Fruit fly (Drosophila melanogaster) whole organism, embryonic: ENCODE results near the gene CG13921.

Source experiments
- Bdp1 ChIP-seq: fragments of 200-800 bp; sonication (Bioruptor generic); optimal IDR thresholded peaks from 3 replicates; lab custom pipeline; 2016; ENCODE audit warnings: missing biosample characterization, missing genetic modification characterization
- CG10147 ChIP-seq: fragments of 200-800 bp; sonication (Bioruptor generic); optimal IDR thresholded peaks from 2 replicates; lab custom pipeline; 2019; ENCODE audit warnings: missing biosample characterization, mild to moderate bottlenecking, missing genetic modification characterization, moderate library complexity
- CG10462 ChIP-seq: fragments of 200-800 bp; sonication (Bioruptor generic); optimal IDR thresholded peaks from 2 replicates; lab custom pipeline; 2016; ENCODE audit warnings: missing biosample characterization, missing genetic modification characterization
- CG11695 ChIP-seq: fragments of 200-800 bp; sonication (Bioruptor generic); IDR thresholded peaks from 3 replicates; pipeline ENCODE4 v1.3.6; 2022; ENCODE audit warnings: missing biosample characterization, missing genetic modification characterization
- CG12104 ChIP-seq: fragments of 200-800 bp; sonication (Bioruptor generic); optimal IDR thresholded peaks from 3 replicates; lab custom pipeline; 2016; ENCODE audit warnings: missing biosample characterization, missing genetic modification characterization
- CG12219 ChIP-seq: fragments of 200-800 bp; sonication (Bioruptor generic); optimal IDR thresholded peaks from 3 replicates; lab custom pipeline; 2018; ENCODE audit warnings: missing biosample characterization, mild to moderate bottlenecking, missing genetic modification characterization
- CG13287 ChIP-seq: fragments of 200-800 bp; sonication (Bioruptor generic); IDR thresholded peaks from 2 replicates; pipeline ENCODE4 v1.3.6; 2022; ENCODE audit warnings: missing biosample characterization, missing genetic modification characterization; ENCODE audit not compliant: partially characterized antibody
- CG14050 ChIP-seq: fragments of 200-800 bp; sonication (Bioruptor generic); IDR thresholded peaks from 3 replicates; pipeline ENCODE4 v1.3.6; 2022; ENCODE audit warnings: missing biosample characterization, missing genetic modification characterization
- CG1529 ChIP-seq: fragments of 200-800 bp; sonication (Bioruptor generic); optimal IDR thresholded peaks from 3 replicates; lab custom pipeline; 2018; ENCODE audit warnings: missing biosample characterization, missing genetic modification characterization
- CG16815 ChIP-seq: fragments of 200-800 bp; sonication (Bioruptor generic); optimal IDR thresholded peaks from 3 replicates; lab custom pipeline; 2017; ENCODE audit warnings: missing biosample characterization, mild to moderate bottlenecking, missing genetic modification characterization
- CG16863 ChIP-seq: fragments of 200-800 bp; sonication (Bioruptor generic); optimal IDR thresholded peaks from 3 replicates; lab custom pipeline; 2016; ENCODE audit warnings: missing biosample characterization, missing genetic modification characterization
- CG2875 ChIP-seq: fragments of 200-800 bp; sonication (Bioruptor generic); optimal IDR thresholded peaks from 2 replicates; lab custom pipeline; 2017; ENCODE audit warnings: missing biosample characterization, mild to moderate bottlenecking, missing genetic modification characterization, missing genetic modification reagents
- CG32772 ChIP-seq: fragments of 200-800 bp; sonication (Bioruptor generic); IDR thresholded peaks from 2 replicates; pipeline ENCODE4 v1.3.6; 2022; ENCODE audit warnings: missing biosample characterization, missing genetic modification characterization
- CG33213 ChIP-seq: fragments of 200-800 bp; sonication (Bioruptor generic); optimal IDR thresholded peaks from 3 replicates; lab custom pipeline; 2016; ENCODE audit warnings: missing biosample characterization, missing genetic modification characterization
- CG6854 ChIP-seq: fragments of 200-800 bp; sonication (Bioruptor generic); optimal IDR thresholded peaks from 3 replicates; lab custom pipeline; 2017; ENCODE audit warnings: missing biosample characterization, mild to moderate bottlenecking, missing genetic modification characterization
- CG8924 ChIP-seq: fragments of 200-800 bp; optimal IDR thresholded peaks from 3 replicates; lab custom pipeline; 2019; ENCODE audit warnings: missing biosample characterization, mild to moderate bottlenecking, missing genetic modification characterization, moderate library complexity
- CG9932 ChIP-seq: fragments of 200-800 bp; sonication (Bioruptor generic); IDR thresholded peaks from 2 replicates; pipeline ENCODE4 v1.3.6; 2022; ENCODE audit warnings: missing biosample characterization, missing genetic modification characterization
- CHES-1-like ChIP-seq: fragments of 200-800 bp; sonication (Bioruptor generic); optimal IDR thresholded peaks from 2 replicates; lab custom pipeline; 2016; ENCODE audit warnings: missing biosample characterization, missing genetic modification characterization
- Chrac-16 ChIP-seq: fragments of 200-800 bp; sonication (Bioruptor generic); optimal IDR thresholded peaks from 3 replicates; lab custom pipeline; 2016; ENCODE audit warnings: missing biosample characterization, missing genetic modification characterization
- Dad ChIP-seq: fragments of 200-800 bp; sonication (Bioruptor generic); optimal IDR thresholded peaks from 3 replicates; lab custom pipeline; 2016; ENCODE audit warnings: missing biosample characterization, missing genetic modification characterization
- Deaf1 ChIP-seq: fragments of 200-800 bp; optimal IDR thresholded peaks from 3 replicates; lab custom pipeline; 2019; ENCODE audit warnings: missing biosample characterization, mild to moderate bottlenecking, missing genetic modification characterization, moderate library complexity
- Ets65A ChIP-seq: fragments of 200-800 bp; sonication (Bioruptor generic); peaks from one replicate; lab custom pipeline; 2016; ENCODE audit warnings: missing biosample characterization, missing genetic modification characterization
- Ets97D ChIP-seq: fragments of 200-800 bp; sonication (Bioruptor generic); optimal IDR thresholded peaks from 3 replicates; lab custom pipeline; 2016; ENCODE audit warnings: missing biosample characterization, missing genetic modification characterization
- GATAe ChIP-seq: fragments of 200-800 bp; sonication (Bioruptor generic); conservative IDR thresholded peaks from 2 replicates; pipeline ENCODE4 v1.3.6; 2022; ENCODE audit warnings: missing biosample characterization, missing genetic modification characterization
- HLHmδ ChIP-seq: fragments of 200-800 bp; sonication (Bioruptor generic); optimal IDR thresholded peaks from 2 replicates; lab custom pipeline; 2018; ENCODE audit warnings: missing biosample characterization, mild to moderate bottlenecking, missing genetic modification characterization, moderate library complexity
- Hey ChIP-seq: fragments of 200-800 bp; sonication (Bioruptor generic); optimal IDR thresholded peaks from 3 replicates; lab custom pipeline; 2018; ENCODE audit warnings: missing biosample characterization, mild to moderate bottlenecking, missing genetic modification characterization
- Hmx ChIP-seq: fragments of 200-800 bp; sonication (Bioruptor generic); optimal IDR thresholded peaks from 2 replicates; lab custom pipeline; 2016; ENCODE audit warnings: missing biosample characterization, missing genetic modification characterization
- Med ChIP-seq: fragments of 200-800 bp; sonication (Bioruptor generic); peaks from one replicate; lab custom pipeline; 2016; ENCODE audit warnings: missing biosample characterization, missing genetic modification characterization, mild to moderate bottlenecking, inconsistent platforms, moderate library complexity
- Oaz ChIP-seq: fragments of 200-800 bp; sonication (Bioruptor generic); IDR thresholded peaks from 2 replicates; pipeline ENCODE4 v1.3.6; 2022; ENCODE audit warnings: missing biosample characterization, missing genetic modification characterization
- Opbp ChIP-seq: fragments of 200-800 bp; sonication (Bioruptor generic); IDR thresholded peaks from 3 replicates; pipeline ENCODE4 v1.3.6; 2022; ENCODE audit warnings: missing biosample characterization, missing genetic modification characterization; ENCODE audit not compliant: partially characterized antibody
- Rfx ChIP-seq: fragments of 200-800 bp; sonication (Bioruptor generic); IDR thresholded peaks from 2 replicates; pipeline ENCODE4 v1.3.6; 2022; ENCODE audit warnings: missing biosample characterization, missing genetic modification characterization
- Side ChIP-seq: fragments of 200-800 bp; sonication (Bioruptor generic); optimal IDR thresholded peaks from 2 replicates; lab custom pipeline; 2016; ENCODE audit warnings: missing biosample characterization, missing genetic modification characterization
- Six4 ChIP-seq: fragments of 200-800 bp; sonication (Bioruptor generic); optimal IDR thresholded peaks from 2 replicates; lab custom pipeline; 2016; ENCODE audit warnings: missing biosample characterization, missing genetic modification characterization
- TFAM ChIP-seq: fragments of 200-800 bp; sonication (Bioruptor generic); optimal IDR thresholded peaks from 2 replicates; lab custom pipeline; 2017; ENCODE audit warnings: missing biosample characterization, missing genetic modification characterization, inconsistent platforms
- ac ChIP-seq: fragments of 200-800 bp; sonication (Bioruptor generic); optimal IDR thresholded peaks from 3 replicates; lab custom pipeline; 2017; ENCODE audit warnings: missing biosample characterization, mild to moderate bottlenecking, missing genetic modification characterization
- amos ChIP-seq: fragments of 200-800 bp; sonication (Bioruptor generic); IDR thresholded peaks from 2 replicates; pipeline ENCODE4 v1.3.6; 2022; ENCODE audit warnings: missing biosample characterization, missing genetic modification characterization; ENCODE audit not compliant: partially characterized antibody
- br ChIP-seq: fragments of >200 bp; optimal IDR thresholded peaks from 2 replicates; lab custom pipeline; 2017
- chif ChIP-seq, 2 experiments: fragments of 200-800 bp; sonication (Bioruptor generic); optimal IDR thresholded peaks; 3 replicates each; lab custom pipeline; 2016; ENCODE audit warnings: missing biosample characterization in 2 of 2, missing genetic modification characterization in 2 of 2
- chinmo ChIP-seq: fragments of 200-800 bp; sonication (Bioruptor generic); IDR thresholded peaks from 4 replicates; pipeline ENCODE4 v1.3.6; 2022; ENCODE audit warnings: missing biosample characterization, missing genetic modification characterization; ENCODE audit not compliant: partially characterized antibody
- fru ChIP-seq: fragments of >200 bp; optimal IDR thresholded peaks from 2 replicates; lab custom pipeline; 2017
- ftz-f1 ChIP-seq: fragments of 200-800 bp; sonication (Bioruptor generic); optimal IDR thresholded peaks from 2 replicates; lab custom pipeline; 2016; ENCODE audit warnings: missing biosample characterization, missing genetic modification characterization
- gem ChIP-seq: fragments of 200-800 bp; sonication (Bioruptor generic); optimal IDR thresholded peaks from 2 replicates; lab custom pipeline; 2019; ENCODE audit warnings: missing biosample characterization, mild to moderate bottlenecking, missing genetic modification characterization, moderate library complexity
- gro ChIP-seq: fragments of 200-800 bp; sonication (Bioruptor generic); optimal IDR thresholded peaks from 2 replicates; lab custom pipeline; 2016; ENCODE audit warnings: missing biosample characterization, missing genetic modification characterization
- gsb-n ChIP-seq: fragments of 200-800 bp; sonication (Bioruptor generic); optimal IDR thresholded peaks from 3 replicates; lab custom pipeline; 2018; ENCODE audit warnings: missing biosample characterization, mild to moderate bottlenecking, missing genetic modification characterization
- kni ChIP-seq: fragments of 200-800 bp; sonication (Bioruptor generic); optimal IDR thresholded peaks from 3 replicates; lab custom pipeline; 2017; ENCODE audit warnings: mild to moderate bottlenecking, missing biosample characterization, missing genetic modification reagents, missing genetic modification characterization
- pita ChIP-seq: fragments of 200-800 bp; sonication (Bioruptor generic); optimal IDR thresholded peaks from 2 replicates; lab custom pipeline; 2017; ENCODE audit warnings: missing biosample characterization, mild to moderate bottlenecking, missing genetic modification characterization
- scrt ChIP-seq: fragments of 200-800 bp; sonication (Bioruptor generic); optimal IDR thresholded peaks from 2 replicates; lab custom pipeline; 2018; ENCODE audit warnings: missing biosample characterization, mild to moderate bottlenecking, missing genetic modification characterization, moderate library complexity
- sna ChIP-seq: fragments of 200-800 bp; sonication (Bioruptor generic); IDR thresholded peaks from 2 replicates; pipeline ENCODE4 v1.3.6; 2022; ENCODE audit warnings: missing biosample characterization, missing genetic modification characterization; ENCODE audit not compliant: partially characterized antibody
- sob ChIP-seq: fragments of 200-800 bp; sonication (Bioruptor generic); IDR thresholded peaks from 2 replicates; pipeline ENCODE4 v1.3.6; 2022; ENCODE audit warnings: missing biosample characterization, missing genetic modification characterization
- ssp ChIP-seq: fragments of 200-800 bp; sonication (Bioruptor generic); IDR thresholded peaks from 2 replicates; pipeline ENCODE4 v1.3.6; 2022; ENCODE audit warnings: missing biosample characterization, missing genetic modification characterization
- unc-4 ChIP-seq: fragments of 200-800 bp; sonication (Bioruptor generic); IDR thresholded peaks from 2 replicates; pipeline ENCODE4 v1.3.6; 2022; ENCODE audit warnings: missing biosample characterization, missing genetic modification characterization; ENCODE audit not compliant: partially characterized antibody
- z ChIP-seq: fragments of 200-800 bp; sonication (Bioruptor generic); IDR thresholded peaks from 3 replicates; pipeline ENCODE4 v1.3.6; 2022; ENCODE audit warnings: missing biosample characterization, missing genetic modification characterization

The CG13921 gene

DNA sequence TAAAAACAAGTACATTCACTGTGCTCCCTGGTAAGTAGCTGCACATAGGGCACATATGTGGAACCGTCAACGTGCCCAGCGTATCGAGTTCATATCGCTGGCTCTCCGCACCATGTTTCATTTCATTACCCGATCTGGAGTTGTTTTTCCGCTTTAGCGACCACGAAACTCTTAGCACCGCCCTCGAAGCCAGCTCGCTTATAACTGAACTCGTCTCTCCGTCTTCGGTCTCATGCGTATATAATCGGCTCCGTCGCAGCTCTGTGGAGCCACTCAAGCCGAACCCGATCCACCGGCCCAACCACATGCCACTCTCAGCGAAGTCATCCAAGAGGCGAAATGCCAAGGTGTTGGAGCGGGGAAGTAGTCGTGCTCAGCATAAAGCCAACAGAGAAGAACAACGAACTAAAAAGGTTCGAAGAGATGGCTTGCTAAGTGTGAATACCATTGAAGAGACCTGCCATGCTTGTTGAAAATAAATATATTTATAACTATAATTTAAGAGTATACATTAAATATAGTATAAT, 8.8 kb downstream of the CG13921 start, which contains the start of gene Cht2 (continued):
- TF ChIP-seq CG10462 (GFP tag; lab: Kevin White, UChicago) (no peak), Chrac-16 (GFP tag; lab: Kevin White, UChicago) (no peak), CG11695 (GFP tag; lab: Robert Waterston, UW) (no peak), gsb-n (tag; lab: Kevin White, UChicago) (no peak), z (GFP tag; lab: Robert Waterston, UW) (peak; percentile 86), Hmx (GFP tag; lab: Kevin White, UChicago) (no peak), pita (no peak), chif (GFP tag; optimal IDR thresholded peaks at IDR 0.05; lab: Kevin White, UChicago) (no peak), gro (GFP tag; lab: Kevin White, UChicago) (no peak), ftz-f1 (GFP tag; lab: Kevin White, UChicago) (peak; percentile 25), Med (GFP tag; lab: Kevin White, UChicago) (peak; percentile 76), Ets65A (GFP tag; lab: Kevin White, UChicago) (peak; percentile 43), sob (GFP tag; lab: Robert Waterston, UW) (peak; percentile 51; the same call in 1 of the 2 replicates), CG2875 (GFP tag; lab: Kevin White, UChicago) (no peak), TFAM (GFP tag; lab: Kevin White, UChicago) (no peak), CG10147 (GFP tag; lab: Kevin White, UChicago) (no peak), Bdp1 (no peak), CG12104 (GFP tag; lab: Kevin White, UChicago) (no peak), CG12219 (GFP tag; lab: Kevin White, UChicago) (no peak), CG1529 (GFP tag; lab: Kevin White, UChicago) (no peak), CG14050 (GFP tag; lab: Robert Waterston, UW) (no peak), GATAe (GFP tag; lab: Robert Waterston, UW) (no peak), scrt (no peak), CHES-1-like (no peak), CG16815 (GFP tag; lab: Kevin White, UChicago) (no peak), chinmo (GFP tag; lab: Robert Waterston, UW) (peak; percentile 76; the same call in 1 of the 4 replicates), CG13287 (GFP tag; lab: Robert Waterston, UW) (peak; percentile 3; the same call in 1 of the 2 replicates), Hey (tag; lab: Kevin White, UChicago) (no peak), Deaf1 (tag; lab: Kevin White, UChicago) (peak; percentile 94), CG8924 (tag; lab: Kevin White, UChicago) (no peak), ssp (GFP tag; lab: Robert Waterston, UW) (no peak), Six4 (GFP tag; lab: Kevin White, UChicago) (no peak), Opbp (GFP tag; lab: Robert Waterston, UW) (no peak), gem (tag; lab: Kevin White, UChicago) (no peak), CG6854 (GFP tag; lab: Kevin White, UChicago) (peak; percentile 23), Ets97D (GFP tag; lab: Kevin White, UChicago) (no peak), Rfx (GFP tag; lab: Robert Waterston, UW) (peak; percentile 28; the same call in 1 of the 2 replicates), CG9932 (GFP tag; lab: Robert Waterston, UW) (no peak), CG32772 (no peak), unc-4 (GFP tag; lab: Robert Waterston, UW) (peak; percentile 21; the same call in 1 of the 2 replicates), fru (no peak), CG33213 (GFP tag; lab: Kevin White, UChicago) (no peak), Dad (GFP tag; lab: Kevin White, UChicago) (no peak), amos (GFP tag; lab: Robert Waterston, UW) (no peak; the same call in 1 of the 2 replicates), sna (GFP tag; lab: Robert Waterston, UW) (peak; percentile 27; the same call in 1 of the 2 replicates), Oaz (GFP tag; lab: Robert Waterston, UW) (no peak), CG16863 (no peak), kni (GFP tag; lab: Kevin White, UChicago) (peak; percentile 85), HLHmδ (GFP tag; lab: Kevin White, UChicago) (no peak), Side (GFP tag; lab: Kevin White, UChicago) (no peak), br (no peak), ac (GFP tag; lab: Kevin White, UChicago) (no peak)
